Worm (Caenorhabditis elegans) whole organism, midembryonic: Measurements from ENCODE around the gene F21A3.3.

Source experiments
- cog-1 ChIP-seq: sonication (generic microtip); optimal IDR thresholded peaks from 2 replicates; lab custom pipeline; 2016; ENCODE audit warnings: missing genetic modification characterization, missing compliant biosample characterization
- ref-1 ChIP-seq: fragments of 200-800 bp; sonication (Bioruptor generic); conservative IDR thresholded peaks from 2 replicates; pipeline ENCODE4 v1.3.6; 2022; ENCODE audit warnings: missing genetic modification reagents, missing genetic modification characterization, missing compliant biosample characterization
- tab-1 ChIP-seq: fragments of 200-800 bp; sonication (Bioruptor generic); IDR thresholded peaks from 2 replicates; pipeline ENCODE4 v1.3.6; 2022; ENCODE audit warnings: missing genetic modification characterization, missing compliant biosample characterization
- ztf-29 ChIP-seq: fragments of 200-800 bp; sonication (Bioruptor generic); IDR thresholded peaks from 2 replicates; pipeline ENCODE4 v1.3.6; 2022; ENCODE audit warnings: missing genetic modification reagents, missing genetic modification characterization, missing compliant biosample characterization

ce11 chrV:15481374-15481773 lies 36.1 kb upstream of the F21A3.3 start, which contains the start of gene nhr-150:
- TF ChIP-seq cog-1 (tag; lab: Kevin White, UChicago) (no peak), ztf-29 (no peak), tab-1 (GFP tag; lab: Robert Waterston, UW) (no peak), ref-1 (GFP tag; lab: Robert Waterston, UW) (no peak)
